Worm (Caenorhabditis elegans) whole organism, early embryonic: ENCODE measurements around the gene K07E3.4.

ENCODE experiments used
- B0310.2 ChIP-seq: sonication (generic microtip); optimal IDR thresholded peaks from 2 replicates; lab custom pipeline; 2016; ENCODE audit warnings: mild to moderate bottlenecking, missing genetic modification characterization, missing compliant biosample characterization
- ama-1 ChIP-seq: fragments of 150-350 bp; optimal IDR thresholded peaks from 2 replicates; lab custom pipeline; 2014
- flt-1 ChIP-seq: fragments of 200-800 bp; sonication (Bioruptor generic); IDR thresholded peaks from 2 replicates; pipeline ENCODE4 v1.3.6; 2022; ENCODE audit warnings: missing genetic modification characterization, missing compliant biosample characterization
- pes-1 ChIP-seq: fragments of 200-800 bp; sonication (Bioruptor generic); IDR thresholded peaks from 2 replicates; pipeline ENCODE4 v1.3.6; 2022; ENCODE audit warnings: missing genetic modification reagents, missing genetic modification characterization, missing compliant biosample characterization
- tra-4 ChIP-seq: sonication (generic microtip); optimal IDR thresholded peaks from 2 replicates; lab custom pipeline; 2017; ENCODE audit warnings: missing genetic modification characterization, missing compliant biosample characterization

- TF ChIP-seq pes-1 (GFP tag; lab: Robert Waterston, UW): no peak
- TF ChIP-seq flt-1: no peak
- no peak for TF ChIP-seq ama-1 (lab: Kevin White, UChicago)
- no peak for TF ChIP-seq tra-4 (tag; lab: Kevin White, UChicago)
- TF ChIP-seq B0310.2 (tag; lab: Kevin White, UChicago): no peak
These were observed 4.9 kb downstream of the K07E3.4 start for ce11 chrX:8078899-8079298.
